Worm (Caenorhabditis elegans) whole organism, young adult: ENCODE data around the gene R05H11.2.

Source experiments
- attf-5 ChIP-seq: fragments of 200-800 bp; sonication (Bioruptor generic); optimal IDR thresholded peaks from 2 replicates; lab custom pipeline; 2018; ENCODE audit warnings: mild to moderate bottlenecking, missing genetic modification characterization, missing compliant biosample characterization
- mxl-1 ChIP-seq: sonication (generic microtip); optimal IDR thresholded peaks from 2 replicates; lab custom pipeline; 2016; ENCODE audit warnings: missing genetic modification characterization, missing compliant biosample characterization
- nhr-80 ChIP-seq: sonication (generic microtip); optimal IDR thresholded peaks from 2 replicates; lab custom pipeline; 2016; ENCODE audit warnings: missing genetic modification characterization, missing compliant biosample characterization
- repo-1 ChIP-seq: sonication (generic microtip); optimal IDR thresholded peaks from 2 replicates; lab custom pipeline; 2017; ENCODE audit warnings: mild to moderate bottlenecking, missing genetic modification characterization, missing compliant biosample characterization

R05H11.2 gene

DNA sequence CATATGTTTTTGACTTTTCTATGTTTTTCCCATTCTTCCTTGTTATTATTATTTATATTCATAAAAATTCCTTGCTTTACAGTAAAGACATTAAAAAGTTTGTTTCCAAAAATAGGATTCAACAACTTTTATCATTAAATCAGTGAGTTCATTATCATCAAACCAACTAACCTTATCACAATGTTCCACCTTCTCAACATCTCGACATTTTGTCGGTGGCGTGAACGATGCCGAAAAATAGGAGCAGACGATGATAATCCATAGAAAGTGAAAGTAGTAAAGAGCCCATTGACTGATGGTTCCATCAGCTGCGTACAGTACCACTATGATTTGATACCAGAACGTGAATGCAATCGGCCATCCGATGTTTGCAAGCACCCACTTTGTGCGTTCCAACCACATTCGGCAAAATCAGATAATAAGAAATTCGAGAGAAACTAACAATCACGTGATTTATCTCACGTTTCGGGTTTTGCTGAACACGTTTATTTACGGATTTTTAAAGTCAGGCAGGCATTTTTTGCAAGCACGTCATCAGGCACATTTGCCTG, 50.6 kb downstream of the R05H11.2 start, which contains the start of gene dhhc-5:
Gene dhhc-5 (minus strand): TSS at position 406 of the 551 bp plus-strand sequence.
- no peak for TF ChIP-seq attf-5 (GFP tag; lab: Kevin White, UChicago)
- no peak for TF ChIP-seq repo-1 (tag; lab: Kevin White, UChicago)
- TF ChIP-seq mxl-1 (tag; lab: Kevin White, UChicago) = no peak
- TF ChIP-seq nhr-80 (tag; lab: Kevin White, UChicago) = peak; percentile 56
